Fruit fly (Drosophila melanogaster): ENCODE measurements around the gene Hira.
A peak's percentile ranks its signal among the peaks of the same experiment; 100 is the strongest.

Hira gene

DNA sequence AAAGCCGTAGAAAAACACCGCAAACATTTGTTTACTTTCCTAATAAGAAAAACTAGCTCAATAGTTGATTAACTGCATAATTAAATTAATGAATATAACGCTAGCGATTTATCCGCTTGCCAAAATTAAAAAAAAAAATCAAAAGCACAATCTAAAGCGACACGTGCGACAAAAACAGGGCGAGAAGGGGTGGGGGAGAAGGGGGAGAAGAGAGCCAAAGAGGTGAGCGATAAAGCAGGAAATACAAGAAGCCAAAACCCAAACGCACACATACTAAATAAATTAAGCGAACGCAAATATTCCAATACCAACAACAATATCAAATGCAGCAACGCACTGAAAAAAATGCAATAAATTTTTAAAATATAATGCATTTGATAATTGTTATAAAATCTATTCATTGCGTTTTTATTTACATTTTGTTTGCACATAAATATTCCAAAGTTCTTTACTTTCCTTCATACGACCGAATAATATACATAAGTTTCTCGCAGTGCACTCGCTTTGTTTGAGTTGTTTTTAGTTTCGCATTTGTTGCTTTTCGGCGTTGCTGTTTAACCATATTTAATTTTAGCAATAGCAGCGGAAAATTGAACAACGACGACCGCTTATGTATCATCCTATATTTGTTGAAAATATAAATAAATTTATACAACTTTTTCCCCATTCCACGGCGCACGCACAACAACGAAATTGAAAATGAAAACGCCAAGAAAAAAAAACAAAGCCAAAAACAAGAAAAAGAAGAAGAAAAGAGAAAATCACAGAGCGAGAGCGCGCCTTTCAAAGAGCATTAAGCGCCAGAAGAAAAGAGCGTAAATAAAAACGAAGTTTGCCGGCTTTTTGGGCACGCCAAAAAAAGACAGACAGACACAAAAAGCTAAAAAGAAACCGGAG, 23.7 kb upstream of the Hira start:
- peak; percentile 99 for TF ChIP-seq CG17801 (GFP tag; optimal IDR thresholded peaks at IDR 0.05; ENCODE audit: partially characterized antibody)

DNA sequence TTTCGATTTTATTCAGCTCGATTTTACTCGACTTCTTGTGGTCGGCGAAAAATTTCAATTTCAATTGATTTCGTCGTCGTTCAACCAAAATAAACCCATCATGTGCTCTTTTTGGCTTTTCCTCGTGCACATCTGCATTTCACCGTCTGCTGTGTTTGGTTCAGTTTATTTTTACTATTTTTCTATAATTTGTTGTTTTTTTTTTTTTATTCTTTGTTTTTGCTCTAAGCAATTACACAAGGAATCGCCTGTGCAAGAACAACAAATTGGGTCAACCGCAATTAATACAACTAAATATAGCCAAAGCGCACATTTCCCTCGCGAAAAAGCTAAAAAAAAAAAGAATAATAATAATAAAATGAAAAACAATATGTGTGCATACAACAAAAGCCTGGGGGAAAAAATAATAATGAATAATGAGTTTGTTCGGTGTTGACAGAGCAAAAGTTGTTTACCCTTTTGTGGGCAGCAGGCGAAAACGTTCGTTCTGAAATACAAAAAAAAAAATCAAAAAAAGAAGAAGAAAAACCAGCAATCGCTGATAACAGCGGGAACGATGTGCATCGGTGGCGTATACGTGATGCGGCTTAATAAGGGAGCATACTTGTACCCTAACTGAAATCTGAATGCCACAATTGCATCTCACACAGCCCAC, 22.2 kb upstream of the Hira start:
- no peak for TF ChIP-seq CG17801 (GFP tag; optimal IDR thresholded peaks at IDR 0.05; ENCODE audit: partially characterized antibody)

DNA sequence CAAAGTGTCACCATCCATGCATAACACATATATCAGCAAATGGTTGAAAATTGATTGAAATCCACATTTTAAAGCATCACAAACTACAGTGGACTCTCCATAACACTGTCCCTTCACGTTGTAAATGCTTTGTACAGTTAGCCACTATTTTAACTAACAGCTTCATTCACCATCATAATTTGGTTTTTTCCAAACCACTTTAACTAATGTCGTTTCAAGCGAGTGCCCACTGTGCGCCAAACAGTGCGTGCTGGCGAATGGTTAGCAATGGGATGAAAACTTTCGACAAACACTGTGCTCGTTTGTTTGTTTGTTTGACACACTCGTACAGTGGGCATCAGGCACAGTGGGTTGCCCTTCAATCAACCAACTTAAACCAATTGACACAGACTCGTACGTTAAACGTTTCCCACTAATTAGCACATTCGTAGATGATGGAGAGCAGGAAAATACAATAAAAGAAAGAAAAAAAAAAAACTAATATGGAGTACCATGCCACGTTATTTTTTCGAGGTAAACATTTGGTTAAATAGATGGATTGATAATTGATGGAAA, 21.6 kb upstream of the Hira start:
- TF ChIP-seq CG17801 (GFP tag; optimal IDR thresholded peaks at IDR 0.05; ENCODE audit: partially characterized antibody) = peak; percentile 85

DNA sequence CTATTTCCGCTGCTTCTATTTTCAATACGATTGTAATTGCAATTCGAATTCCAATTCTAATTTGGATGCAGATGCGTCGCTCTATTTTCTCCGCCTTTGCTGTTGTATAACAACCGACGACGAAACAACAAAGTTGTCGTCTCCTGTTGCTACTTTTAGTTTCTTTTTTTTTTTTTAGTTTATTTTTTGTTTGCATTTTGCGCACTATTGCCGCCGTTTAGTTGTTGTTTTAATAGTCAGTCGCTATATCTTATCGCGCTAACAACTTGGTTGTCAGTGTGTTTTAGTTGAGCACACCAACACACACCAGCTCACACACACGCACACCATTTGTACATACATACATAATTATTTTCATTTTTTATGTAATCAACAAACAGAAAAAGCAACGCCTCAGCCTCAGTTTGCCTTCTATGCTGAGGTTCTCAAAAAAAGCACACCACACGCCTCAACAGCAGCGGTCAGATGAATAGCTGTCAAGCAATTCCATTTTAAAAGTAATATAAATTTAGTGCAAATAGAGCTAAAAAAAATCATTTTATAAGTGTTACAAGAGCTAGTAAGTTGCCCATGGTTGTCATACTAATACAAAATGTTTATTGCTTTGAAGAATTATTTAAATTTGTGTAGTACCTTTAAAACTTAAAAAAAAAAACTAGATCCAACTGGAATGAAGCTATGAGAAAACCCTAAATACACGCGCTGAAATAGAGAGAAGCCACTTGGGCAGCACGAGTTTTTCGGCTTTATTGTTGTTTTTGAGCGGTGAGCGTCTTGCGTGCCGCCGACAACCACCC, 20.4 kb upstream of the Hira start:
- TF ChIP-seq CG17801 (GFP tag; optimal IDR thresholded peaks at IDR 0.05; ENCODE audit: partially characterized antibody) = peak; percentile 5

DNA sequence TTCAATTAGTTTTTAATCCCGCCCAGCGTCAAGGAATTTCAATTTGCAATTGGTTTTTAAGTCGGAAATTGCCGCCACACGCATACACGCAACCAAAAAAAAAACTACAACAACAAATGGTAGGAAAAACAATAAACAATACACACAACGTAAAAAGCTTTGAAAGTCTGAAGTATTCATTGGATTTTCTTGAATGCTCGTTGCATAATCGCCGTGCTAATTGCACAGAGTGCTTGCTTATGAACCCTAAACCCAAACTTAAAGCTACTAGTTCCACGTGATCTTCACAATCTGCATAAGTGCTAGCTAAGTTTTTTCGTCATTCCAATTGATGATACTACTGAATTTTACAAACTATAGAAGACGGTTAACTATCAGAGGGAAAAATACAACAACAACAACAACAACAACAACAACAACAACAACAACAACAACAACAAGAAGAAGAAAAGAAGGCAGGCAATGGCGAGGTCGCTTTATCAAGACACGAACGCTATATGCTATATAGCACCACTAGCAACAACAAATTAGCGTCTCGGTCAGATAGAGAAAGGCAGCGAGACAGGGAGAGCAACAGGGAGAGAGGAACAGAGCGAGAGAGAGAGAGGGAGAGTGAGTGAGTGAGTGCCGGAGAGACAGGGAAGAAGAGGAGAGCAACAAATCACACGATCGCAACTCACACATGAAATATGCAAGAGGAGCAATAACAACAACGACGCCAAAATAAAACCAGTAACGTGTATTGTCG, 19.6 kb upstream of the Hira start:
- TF ChIP-seq CG17801 (GFP tag; optimal IDR thresholded peaks at IDR 0.05; ENCODE audit: partially characterized antibody) = peak; percentile 83

DNA sequence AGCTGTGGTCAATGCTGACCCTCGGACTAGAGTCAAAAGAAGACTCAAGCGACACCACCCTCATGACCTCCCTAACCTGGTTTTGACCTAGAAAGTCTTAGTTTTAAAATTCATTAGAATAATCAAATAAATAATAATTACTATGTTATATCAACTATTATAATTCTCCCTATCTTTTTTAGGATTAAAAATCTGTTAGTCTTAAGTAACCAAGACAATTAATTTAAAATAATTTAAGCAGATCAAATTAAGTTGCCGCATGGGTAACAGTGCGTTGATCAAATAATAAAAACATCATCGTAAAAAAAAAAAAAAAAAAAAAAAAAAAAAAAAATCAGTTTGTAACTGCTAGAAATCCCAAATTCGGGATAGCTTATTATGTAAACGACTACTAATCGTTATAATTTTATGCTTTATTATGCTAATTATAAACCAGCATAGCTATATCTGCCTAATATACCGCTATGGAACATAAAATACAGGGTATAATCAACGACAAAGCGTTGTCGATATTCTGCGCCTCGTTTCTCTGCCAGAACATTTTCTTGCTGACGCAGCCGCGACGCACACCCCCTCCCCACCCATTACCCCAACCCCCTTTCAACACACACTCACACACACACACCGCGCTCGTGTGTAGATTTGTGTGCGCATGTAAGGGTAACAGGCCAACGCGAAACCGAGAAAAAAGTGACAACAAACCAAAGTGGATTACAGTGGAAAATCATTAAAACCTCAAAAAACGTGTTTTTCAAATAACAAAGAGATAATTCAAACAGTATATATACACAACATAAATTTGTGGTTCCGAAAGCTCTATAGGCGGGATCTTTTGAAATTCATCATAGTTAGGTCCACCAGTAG, 18.7 kb upstream of the Hira start:
- TF ChIP-seq CG17801 (GFP tag; optimal IDR thresholded peaks at IDR 0.05; ENCODE audit: partially characterized antibody) = peak; percentile 68

DNA sequence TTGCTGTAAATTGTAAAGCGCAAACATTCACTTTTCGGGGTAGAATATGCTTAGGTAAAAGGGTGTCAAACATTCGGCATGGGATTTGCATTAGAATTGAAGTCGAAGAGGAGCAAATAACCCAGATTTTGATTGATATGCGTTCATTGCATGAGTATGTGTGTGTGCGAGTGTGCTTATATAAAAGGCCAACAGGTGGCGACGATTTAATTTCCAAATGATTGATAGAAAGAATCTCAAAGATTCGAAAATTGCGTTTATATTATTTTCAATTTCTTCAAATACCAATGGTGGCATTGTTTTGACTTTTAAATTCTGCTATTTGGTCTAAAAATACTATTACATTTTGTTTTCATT, 18.1 kb upstream of the Hira start:
- no peak for TF ChIP-seq CG17801 (GFP tag; optimal IDR thresholded peaks at IDR 0.05; ENCODE audit: partially characterized antibody)

DNA sequence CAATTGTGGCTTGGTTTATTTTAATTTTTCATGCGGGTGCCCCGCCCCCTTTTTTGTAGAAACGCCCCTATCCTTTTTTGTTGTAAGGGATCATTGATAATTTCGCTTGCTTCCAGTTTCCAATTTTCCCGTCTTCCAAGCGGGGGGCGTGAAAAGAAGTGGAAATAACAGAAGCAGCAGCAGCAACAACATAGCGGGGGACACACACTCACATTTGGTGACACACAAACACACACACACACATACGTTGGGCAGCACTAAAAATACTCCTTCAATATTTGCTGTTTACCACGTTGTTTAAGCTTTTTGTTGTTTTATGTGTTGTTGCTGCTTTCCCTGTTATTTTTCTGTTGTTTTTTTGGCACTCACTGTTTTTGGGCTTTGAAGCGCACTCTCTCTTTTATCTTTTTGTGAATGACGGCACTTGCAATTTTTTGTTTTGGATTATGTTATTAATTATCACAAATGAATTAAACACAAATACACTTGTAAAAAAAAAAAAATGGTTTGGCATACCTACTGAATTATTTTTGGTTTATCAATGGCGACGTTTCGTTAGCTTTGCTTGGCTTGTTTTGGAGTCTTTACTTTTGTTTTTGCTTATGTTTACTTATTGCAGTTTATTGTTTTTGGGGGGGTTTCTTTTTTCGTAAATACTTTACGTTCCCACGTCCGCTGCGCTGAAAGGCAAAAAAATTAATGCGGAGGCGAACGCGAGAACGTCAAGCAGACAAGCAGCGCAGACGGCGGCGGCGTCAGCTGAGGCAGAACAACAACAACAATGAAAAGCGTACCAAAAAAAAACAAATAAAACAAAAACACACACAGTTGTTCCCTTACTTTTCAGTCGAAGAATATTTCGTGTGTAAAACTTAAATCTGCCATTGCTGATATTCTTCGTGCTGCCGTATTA, 17.4 kb upstream of the Hira start:
- no peak for TF ChIP-seq CG17801 (GFP tag; optimal IDR thresholded peaks at IDR 0.05; ENCODE audit: partially characterized antibody)

DNA sequence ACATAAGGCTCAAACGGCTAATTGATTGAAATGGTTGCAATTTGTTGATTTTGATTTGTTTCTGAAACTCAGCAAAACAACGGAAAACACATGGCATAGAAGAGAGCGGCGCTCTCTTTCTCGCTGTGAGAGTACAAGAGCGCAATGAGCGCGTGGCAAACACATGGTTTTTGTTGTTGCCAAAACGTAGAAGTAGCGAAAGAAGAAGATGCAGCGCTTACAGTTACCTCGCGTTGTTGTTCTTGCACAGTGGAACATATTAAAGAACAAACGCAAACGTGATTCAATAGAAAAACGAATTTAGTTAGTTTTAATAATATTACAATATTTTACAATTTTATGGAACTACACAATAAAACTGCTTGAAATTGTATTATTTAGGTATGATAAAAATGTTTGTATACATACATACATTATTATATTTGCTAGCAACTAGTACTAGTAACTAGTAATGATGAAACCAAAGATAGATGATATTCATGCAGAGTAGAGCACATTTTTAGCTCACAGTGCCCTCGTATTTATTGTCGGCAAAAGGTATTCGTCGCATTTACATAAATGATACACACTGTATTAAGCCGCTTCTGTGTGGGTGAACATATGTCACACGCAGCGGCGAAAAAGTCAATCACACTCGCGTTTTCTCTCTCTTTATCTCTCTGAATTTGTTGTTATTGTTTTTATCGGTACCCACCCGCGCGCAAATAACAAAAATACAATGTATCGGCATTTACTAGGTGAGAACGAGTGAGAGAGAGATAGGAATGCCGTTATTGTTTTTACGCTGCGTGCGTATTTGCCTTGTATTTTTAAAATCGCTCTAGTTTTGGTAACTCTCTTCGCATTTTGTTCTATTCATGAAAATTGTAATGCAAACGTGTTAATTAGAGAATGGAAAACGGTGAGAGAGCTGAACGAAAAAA, 16.5 kb upstream of the Hira start:
- peak; percentile 96 for TF ChIP-seq CG17801 (GFP tag; optimal IDR thresholded peaks at IDR 0.05; ENCODE audit: partially characterized antibody)

DNA sequence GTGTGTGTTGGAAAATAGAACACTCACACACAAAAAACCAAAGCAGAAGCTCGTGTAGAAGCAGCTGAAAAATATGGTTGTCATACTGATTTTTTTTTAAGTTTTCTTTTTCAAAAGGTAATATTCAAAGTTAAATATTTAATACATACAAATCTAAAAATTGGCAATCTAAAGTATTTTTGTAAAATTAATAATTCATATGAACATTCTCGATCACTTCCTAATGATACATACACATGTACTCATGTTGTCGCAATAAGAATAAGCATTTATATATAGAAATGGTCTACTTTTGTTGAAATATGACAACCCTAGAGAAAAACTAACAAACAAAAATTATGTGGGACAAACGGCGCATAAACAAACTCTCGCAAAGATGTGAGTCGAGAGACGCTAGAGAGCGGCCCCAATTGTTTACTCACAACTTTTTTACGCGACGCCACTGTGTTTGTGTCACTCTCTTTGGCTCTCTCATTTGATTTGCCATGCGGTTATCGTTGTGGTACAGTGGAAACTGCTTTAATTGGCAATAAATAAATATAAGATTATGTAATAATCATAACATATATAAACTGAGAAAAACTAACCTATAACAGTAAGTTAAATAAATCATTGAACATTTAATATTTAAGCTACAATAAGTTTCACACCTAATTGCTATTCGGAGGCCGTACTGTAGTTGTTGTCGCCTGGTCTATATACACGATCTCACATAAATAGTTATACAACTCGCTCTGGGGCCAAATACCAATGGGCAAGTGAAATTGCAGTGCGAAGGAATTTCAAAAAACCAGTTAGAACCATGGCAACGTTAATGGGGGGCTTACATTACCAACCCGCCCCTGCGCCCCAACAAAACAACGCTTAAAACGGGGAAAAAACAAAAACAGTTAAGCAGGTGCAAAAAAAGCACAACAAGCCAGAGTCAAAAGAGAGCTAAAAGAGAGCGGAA, 15.2 kb upstream of the Hira start:
- TF ChIP-seq CG17801 (GFP tag; optimal IDR thresholded peaks at IDR 0.05; ENCODE audit: partially characterized antibody) = peak; percentile 99

Measured in ovary, adult (tissue).